Worm (Caenorhabditis elegans) whole organism, early embryonic: ENCODE data around the gene Y54G2A.72.

Source experiments
- B0310.2 ChIP-seq: sonication (generic microtip); optimal IDR thresholded peaks from 2 replicates; lab custom pipeline; 2016; ENCODE audit warnings: mild to moderate bottlenecking, missing genetic modification characterization, missing compliant biosample characterization
- F13C5.2 ChIP-seq: sonication (generic microtip); optimal IDR thresholded peaks from 2 replicates; lab custom pipeline; 2017; ENCODE audit warnings: mild to moderate bottlenecking, missing genetic modification characterization, inconsistent platforms, missing compliant biosample characterization
- aly-1 ChIP-seq: sonication (generic microtip); optimal IDR thresholded peaks from 2 replicates; lab custom pipeline; 2016; ENCODE audit warnings: missing genetic modification characterization, missing compliant biosample characterization
- ama-1 ChIP-seq: fragments of 150-350 bp; optimal IDR thresholded peaks from 2 replicates; lab custom pipeline; 2014
- ceh-13 ChIP-seq: fragments of 200-800 bp; sonication (Bioruptor generic); optimal IDR thresholded peaks from 2 replicates; lab custom pipeline; 2018; ENCODE audit warnings: mild to moderate bottlenecking, missing genetic modification characterization, missing compliant biosample characterization
- ceh-36 ChIP-seq: sonication (generic microtip); optimal IDR thresholded peaks from 2 replicates; lab custom pipeline; 2016; ENCODE audit warnings: missing genetic modification characterization, inconsistent platforms, missing compliant biosample characterization
- flt-1 ChIP-seq: fragments of 200-800 bp; sonication (Bioruptor generic); IDR thresholded peaks from 2 replicates; pipeline ENCODE4 v1.3.6; 2022; ENCODE audit warnings: missing genetic modification characterization, missing compliant biosample characterization
- hmbx-1 ChIP-seq: sonication (generic microtip); optimal IDR thresholded peaks from 2 replicates; lab custom pipeline; 2016; ENCODE audit warnings: mild to moderate bottlenecking, missing genetic modification characterization, missing compliant biosample characterization
- hmg-4 ChIP-seq: fragments of 200-800 bp; sonication (Bioruptor generic); optimal IDR thresholded peaks from 2 replicates; lab custom pipeline; 2018; ENCODE audit warnings: mild to moderate bottlenecking, missing genetic modification characterization, missing compliant biosample characterization
- hnd-1 ChIP-seq: sonication (generic microtip); optimal IDR thresholded peaks from 2 replicates; lab custom pipeline; 2016; ENCODE audit warnings: missing genetic modification characterization, missing compliant biosample characterization
- scrt-1 ChIP-seq: fragments of 200-800 bp; sonication (Bioruptor generic); IDR thresholded peaks from 2 replicates; pipeline ENCODE4 v1.3.6; 2022; ENCODE audit warnings: missing genetic modification characterization, missing compliant biosample characterization
- tbx-11 ChIP-seq: fragments of 200-800 bp; sonication (Bioruptor generic); IDR thresholded peaks from 2 replicates; pipeline ENCODE4 v1.3.6; 2022; ENCODE audit warnings: missing genetic modification characterization, missing compliant biosample characterization
- tbx-37 ChIP-seq: fragments of 200-800 bp; sonication (Bioruptor generic); conservative IDR thresholded peaks from 2 replicates; pipeline ENCODE4 v1.3.6; 2022; ENCODE audit warnings: missing genetic modification reagents, missing genetic modification characterization, missing compliant biosample characterization
- tra-4 ChIP-seq: sonication (generic microtip); optimal IDR thresholded peaks from 2 replicates; lab custom pipeline; 2017; ENCODE audit warnings: missing genetic modification characterization, missing compliant biosample characterization

DNA sequence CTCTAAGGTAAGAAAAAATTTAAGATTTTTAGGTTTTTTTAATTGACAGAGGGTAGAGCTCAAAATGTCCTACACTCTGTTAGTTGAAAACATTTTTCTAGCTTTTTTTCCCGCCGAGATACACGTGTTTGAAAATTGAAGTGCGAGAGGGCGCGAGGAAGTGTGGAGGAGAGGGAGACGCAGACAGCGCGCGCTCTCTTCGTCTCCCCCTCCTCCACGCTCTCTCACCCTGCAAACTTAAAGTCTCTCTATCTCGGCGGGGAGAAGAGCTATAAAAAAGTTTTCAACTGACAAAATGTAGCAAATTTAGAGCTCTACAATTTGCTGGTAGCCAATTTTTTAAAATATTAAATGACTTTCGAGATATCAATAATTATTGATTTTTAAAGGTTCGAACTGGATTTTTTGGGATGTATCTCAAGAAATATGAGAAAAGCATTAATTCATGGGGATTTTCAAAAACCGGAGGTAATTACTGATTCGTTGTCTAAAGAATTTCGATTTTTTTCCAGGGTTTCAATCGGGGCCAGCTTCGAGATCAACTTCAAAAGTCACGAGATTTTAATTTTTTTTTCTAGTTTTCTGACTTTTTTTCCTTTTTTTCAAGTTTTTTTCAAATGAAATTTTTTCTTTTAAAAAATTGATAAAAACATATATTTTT lies 12.8 kb upstream of the Y54G2A.72 start:
- TF ChIP-seq F13C5.2 (tag; lab: Kevin White, UChicago): no peak
- no peak for TF ChIP-seq tbx-11 (GFP tag; lab: Robert Waterston, UW)
- TF ChIP-seq ama-1: no peak
- TF ChIP-seq B0310.2: no peak
- no peak for TF ChIP-seq hmg-4 (GFP tag; lab: Kevin White, UChicago)
- TF ChIP-seq tra-4 (tag; lab: Kevin White, UChicago): no peak
- no peak for TF ChIP-seq scrt-1
- TF ChIP-seq ceh-13 (GFP tag; lab: Kevin White, UChicago): no peak
- no peak for TF ChIP-seq ceh-36 (tag; lab: Kevin White, UChicago)
- no peak for TF ChIP-seq flt-1 (GFP tag; lab: Robert Waterston, UW)
- no peak for TF ChIP-seq hnd-1
- TF ChIP-seq tbx-37 (GFP tag; lab: Robert Waterston, UW): no peak
- no peak for TF ChIP-seq hmbx-1 (tag; lab: Kevin White, UChicago)
- no peak for TF ChIP-seq aly-1
